Fruit fly (Drosophila melanogaster): Measurements from ENCODE around the gene spz4.
A peak's percentile ranks its signal among the peaks of the same experiment; 100 is the strongest.

Gene spz4

dm6 chr2L:11452601-11453345 lies 48.7 kb upstream of the spz4 start (continued):
- TF ChIP-seq dmrt99B (tag; optimal IDR thresholded peaks at IDR 0.05) (peak; percentile 35), CG4617 (GFP tag; optimal IDR thresholded peaks at IDR 0.05; ENCODE audit: borderline replicate concordance) (no peak), Sox102F (GFP tag; optimal IDR thresholded peaks at IDR 0.05) (peak; percentile 58), CG43689 (GFP tag; IDR thresholded peaks at IDR 0.05) (no peak), CG6689 (GFP tag; IDR thresholded peaks at IDR 0.05) (peak; percentile 52; the same call in 1 of the 2 replicates), org-1 (GFP tag; optimal IDR thresholded peaks at IDR 0.05) (peak; percentile 42), CG13894 (tag; optimal IDR thresholded peaks at IDR 0.05) (no peak), CG15601 (tag; optimal IDR thresholded peaks at IDR 0.05) (peak; percentile 56), CG17361 (GFP tag; IDR thresholded peaks at IDR 0.05) (peak; percentile 70; the same call in 2 of the 3 replicates), CG14667 (GFP tag; IDR thresholded peaks at IDR 0.05) (no peak), CG30431 (GFP tag; optimal IDR thresholded peaks at IDR 0.05) (peak; percentile 42), lilli (GFP tag; optimal IDR thresholded peaks at IDR 0.05) (peak; percentile 47), ERR (GFP tag; optimal IDR thresholded peaks at IDR 0.05) (no peak), amos (GFP tag; IDR thresholded peaks at IDR 0.05; ENCODE audit: partially characterized antibody) (no peak), CG4282 (GFP tag; optimal IDR thresholded peaks at IDR 0.05) (no peak), Poxn (GFP tag; IDR thresholded peaks at IDR 0.05) (no peak), HLHmδ (GFP tag; optimal IDR thresholded peaks at IDR 0.05) (no peak), jing (GFP tag; optimal IDR thresholded peaks at IDR 0.05) (peak; percentile 18), Hr3 (GFP tag; optimal IDR thresholded peaks at IDR 0.05) (peak; percentile 38), lola (GFP tag; optimal IDR thresholded peaks at IDR 0.05) (peak in 1 of 3 experiments; percentile 90), CG12299 (tag; optimal IDR thresholded peaks at IDR 0.05) (no peak), CG1647 (GFP tag; optimal IDR thresholded peaks at IDR 0.05) (no peak), kay (GFP tag; optimal IDR thresholded peaks at IDR 0.05) (no peak), Ets65A (GFP tag) (peak; percentile 86), CG6254 (GFP tag; optimal IDR thresholded peaks at IDR 0.05) (peak; percentile 64), hkb (optimal IDR thresholded peaks at IDR 0.05) (no peak), hkb (GFP tag; IDR thresholded peaks at IDR 0.05) (0 out of 2 replicates have a peak, but pooled peaks have one; percentile 12), CG9797 (GFP tag; optimal IDR thresholded peaks at IDR 0.05) (no peak), CG31388 (GFP tag; optimal IDR thresholded peaks at IDR 0.05) (peak; percentile 26), CG30020 (tag; optimal IDR thresholded peaks at IDR 0.05) (no peak), Ravus (GFP tag; IDR thresholded peaks at IDR 0.05) (no peak), luna (GFP tag; optimal IDR thresholded peaks at IDR 0.05) (no peak), CG10274 (GFP tag; optimal IDR thresholded peaks at IDR 0.05) (no peak), CG10979 (tag; optimal IDR thresholded peaks at IDR 0.05) (peak; percentile 85), D (optimal IDR thresholded peaks at IDR 0.05) (peak; percentile 96), D (GFP tag; optimal IDR thresholded peaks at IDR 0.05) (peak; percentile 65), bsh (GFP tag; optimal IDR thresholded peaks at IDR 0.05) (peak in 1 of 2 experiments; percentile 77), CG2875 (GFP tag; optimal IDR thresholded peaks at IDR 0.05) (peak; percentile 42), lbe (GFP tag; optimal IDR thresholded peaks at IDR 0.05) (no peak), Hey (tag; optimal IDR thresholded peaks at IDR 0.05) (no peak), CG6791 (GFP tag; IDR thresholded peaks at IDR 0.05; ENCODE audit: partially characterized antibody) (no peak), gem (tag; optimal IDR thresholded peaks at IDR 0.05) (peak; percentile 82), CoRest (tag; optimal IDR thresholded peaks at IDR 0.05) (peak; percentile 66), zf30C (GFP tag; optimal IDR thresholded peaks at IDR 0.05) (peak; percentile 87), ro (GFP tag; IDR thresholded peaks at IDR 0.05) (no peak), CG7839 (tag; optimal IDR thresholded peaks at IDR 0.05) (peak; percentile 69), vvl (GFP tag; IDR thresholded peaks at IDR 0.05) (peak; percentile 41; the same call in 1 of the 2 replicates), cato (GFP tag; optimal IDR thresholded peaks at IDR 0.05; ENCODE audit: borderline replicate concordance) (peak; percentile 41), CG12391 (tag; optimal IDR thresholded peaks at IDR 0.05) (peak; percentile 81)
